Fruit fly (Drosophila melanogaster) whole organism, embryonic: ENCODE measurements around the gene Pop4.
A peak's percentile ranks its signal among the peaks of the same experiment; 100 is the strongest.

Experiments used
- Adf1 ChIP-seq: fragments of 200-800 bp; sonication (Bioruptor generic); IDR thresholded peaks from 2 replicates; pipeline ENCODE4 v1.3.6; 2022; ENCODE audit warnings: missing biosample characterization, missing genetic modification characterization
- Awh ChIP-seq: fragments of 200-800 bp; sonication (Bioruptor generic); IDR thresholded peaks from 2 replicates; pipeline ENCODE4, ENCODE4 v1.3.6; 2022; ENCODE audit warnings: missing biosample characterization, missing genetic modification characterization
- CG10543 ChIP-seq: fragments of 200-800 bp; sonication (Bioruptor generic); optimal IDR thresholded peaks from 3 replicates; lab custom pipeline; 2017; ENCODE audit warnings: missing biosample characterization, mild to moderate bottlenecking, missing genetic modification characterization, moderate library complexity
- CG11695 ChIP-seq: fragments of 200-800 bp; sonication (Bioruptor generic); IDR thresholded peaks from 3 replicates; pipeline ENCODE4 v1.3.6; 2022; ENCODE audit warnings: missing biosample characterization, missing genetic modification characterization
- CG12659 ChIP-seq: fragments of 200-800 bp; sonication (Bioruptor generic); optimal IDR thresholded peaks from 3 replicates; lab custom pipeline; 2017; ENCODE audit warnings: mild to moderate bottlenecking, missing biosample characterization, missing genetic modification reagents, missing genetic modification characterization
- CG13624 ChIP-seq: fragments of 200-800 bp; sonication (Bioruptor generic); optimal IDR thresholded peaks from 2 replicates; lab custom pipeline; 2016; ENCODE audit warnings: missing biosample characterization, missing genetic modification characterization
- CG15479 ChIP-seq: fragments of 200-800 bp; sonication (Bioruptor generic); optimal IDR thresholded peaks from 3 replicates; lab custom pipeline; 2019; ENCODE audit warnings: missing biosample characterization, mild to moderate bottlenecking, missing genetic modification characterization, moderate library complexity
- CG17186 ChIP-seq: fragments of 200-800 bp; sonication (Bioruptor generic); optimal IDR thresholded peaks from 3 replicates; lab custom pipeline; 2017; ENCODE audit warnings: missing biosample characterization, missing genetic modification reagents, missing genetic modification characterization
- CG2116 ChIP-seq: fragments of 200-800 bp; sonication (Bioruptor generic); optimal IDR thresholded peaks from 3 replicates; lab custom pipeline; 2018; ENCODE audit warnings: missing biosample characterization, mild to moderate bottlenecking, missing genetic modification characterization
- CG2202 ChIP-seq: fragments of 200-800 bp; sonication (Bioruptor generic); optimal IDR thresholded peaks from 2 replicates; lab custom pipeline; 2018; ENCODE audit warnings: missing biosample characterization, mild to moderate bottlenecking, missing genetic modification characterization
- CG3163 ChIP-seq: fragments of 200-800 bp; sonication (Bioruptor generic); optimal IDR thresholded peaks from 3 replicates; lab custom pipeline; 2016; ENCODE audit warnings: missing biosample characterization, missing genetic modification characterization
- CG3281 ChIP-seq: fragments of 200-800 bp; sonication (Bioruptor generic); optimal IDR thresholded peaks from 3 replicates; lab custom pipeline; 2017; ENCODE audit warnings: missing biosample characterization, mild to moderate bottlenecking, missing genetic modification characterization
- CG42726 ChIP-seq: fragments of 200-800 bp; sonication (Bioruptor generic); IDR thresholded peaks from 2 replicates; pipeline ENCODE4 v1.3.6; 2022; ENCODE audit warnings: missing biosample characterization, missing genetic modification characterization; ENCODE audit not compliant: partially characterized antibody
- CG4360 ChIP-seq: fragments of 200-800 bp; sonication (Bioruptor generic); IDR thresholded peaks from 2 replicates; pipeline ENCODE4 v1.3.6; 2022; ENCODE audit warnings: missing biosample characterization, missing genetic modification characterization
- CG6813 ChIP-seq: fragments of 200-800 bp; sonication (Bioruptor generic); optimal IDR thresholded peaks from 2 replicates; lab custom pipeline; 2017; ENCODE audit warnings: missing biosample characterization, missing genetic modification characterization, mild to moderate bottlenecking, moderate library complexity, missing genetic modification reagents
- CG7745 ChIP-seq: fragments of 200-800 bp; sonication (Bioruptor generic); optimal IDR thresholded peaks from 2 replicates; lab custom pipeline; 2018; ENCODE audit warnings: missing biosample characterization, mild to moderate bottlenecking, missing genetic modification characterization, moderate library complexity
- CG8089 ChIP-seq: fragments of 200-800 bp; sonication (Bioruptor generic); optimal IDR thresholded peaks from 3 replicates; lab custom pipeline; 2016; ENCODE audit warnings: missing biosample characterization, missing genetic modification characterization
- CG8388 ChIP-seq: fragments of 200-800 bp; sonication (Bioruptor generic); optimal IDR thresholded peaks from 2 replicates; lab custom pipeline; 2019; ENCODE audit warnings: missing biosample characterization, mild to moderate bottlenecking, missing genetic modification characterization, moderate library complexity
- CTCF ChIP-seq: fragments of 200-800 bp; sonication (Bioruptor generic); optimal IDR thresholded peaks from 2 replicates; lab custom pipeline; 2017; ENCODE audit warnings: missing biosample characterization, mild to moderate bottlenecking, missing genetic modification characterization, moderate library complexity
- Dip2 ChIP-seq: fragments of 200-800 bp; sonication (Bioruptor generic); IDR thresholded peaks from 2 replicates; pipeline ENCODE4 v1.3.6; 2022; ENCODE audit warnings: missing biosample characterization, missing genetic modification characterization
- Dll ChIP-seq: fragments of 200-800 bp; sonication (Bioruptor generic); IDR thresholded peaks from 4 replicates; pipeline ENCODE4 v1.3.6; 2022; ENCODE audit warnings: missing biosample characterization, missing genetic modification characterization; ENCODE audit not compliant: partially characterized antibody
- E2f2 ChIP-seq: fragments of 200-800 bp; sonication (Bioruptor generic); IDR thresholded peaks from 2 replicates; pipeline ENCODE4 v1.3.6; 2022; ENCODE audit warnings: missing biosample characterization, missing genetic modification characterization
- Ets65A ChIP-seq: fragments of 200-800 bp; sonication (Bioruptor generic); peaks from one replicate; lab custom pipeline; 2016; ENCODE audit warnings: missing biosample characterization, missing genetic modification characterization
- Ets97D ChIP-seq: fragments of 200-800 bp; sonication (Bioruptor generic); optimal IDR thresholded peaks from 3 replicates; lab custom pipeline; 2016; ENCODE audit warnings: missing biosample characterization, missing genetic modification characterization
- Hand ChIP-seq: fragments of 200-800 bp; sonication (Bioruptor generic); optimal IDR thresholded peaks from 2 replicates; lab custom pipeline; 2017; ENCODE audit warnings: mild to moderate bottlenecking, missing biosample characterization, missing genetic modification reagents, missing genetic modification characterization
- Hmr ChIP-seq: fragments of 200-800 bp; sonication (Bioruptor generic); optimal IDR thresholded peaks from 3 replicates; lab custom pipeline; 2017; ENCODE audit warnings: mild to moderate bottlenecking, missing biosample characterization, missing genetic modification reagents, missing genetic modification characterization
- Lhr ChIP-seq: fragments of 200-800 bp; sonication (Bioruptor generic); optimal IDR thresholded peaks from 3 replicates; lab custom pipeline; 2017; ENCODE audit warnings: mild to moderate bottlenecking, missing biosample characterization, missing genetic modification reagents, missing genetic modification characterization
- Med ChIP-seq: fragments of 200-800 bp; sonication (Bioruptor generic); peaks from one replicate; lab custom pipeline; 2016; ENCODE audit warnings: missing biosample characterization, missing genetic modification characterization, mild to moderate bottlenecking, inconsistent platforms, moderate library complexity
- NC2β ChIP-seq: fragments of 200-800 bp; sonication (Bioruptor generic); optimal IDR thresholded peaks from 2 replicates; lab custom pipeline; 2016; ENCODE audit warnings: missing biosample characterization, missing genetic modification characterization
- NK7.1 ChIP-seq: fragments of 200-800 bp; sonication (Bioruptor generic); optimal IDR thresholded peaks from 3 replicates; lab custom pipeline; 2016; ENCODE audit warnings: missing biosample characterization, missing genetic modification characterization
- Nf-YC ChIP-seq: fragments of 200-800 bp; optimal IDR thresholded peaks from 3 replicates; lab custom pipeline; 2019; ENCODE audit warnings: missing biosample characterization, mild to moderate bottlenecking, missing genetic modification characterization, moderate library complexity
- Oli ChIP-seq: fragments of 200-800 bp; sonication (Bioruptor generic); optimal IDR thresholded peaks from 2 replicates; lab custom pipeline; 2018; ENCODE audit warnings: missing biosample characterization, mild to moderate bottlenecking, missing genetic modification characterization, moderate library complexity
- Scr ChIP-seq: fragments of 200-800 bp; sonication (Bioruptor generic); IDR thresholded peaks from 2 replicates; pipeline ENCODE4 v1.3.6; 2022; ENCODE audit warnings: missing biosample characterization, missing genetic modification characterization; ENCODE audit not compliant: partially characterized antibody
- Spps ChIP-seq: fragments of 200-800 bp; sonication (Bioruptor generic); optimal IDR thresholded peaks from 2 replicates; lab custom pipeline; 2018; ENCODE audit warnings: missing biosample characterization, mild to moderate bottlenecking, missing genetic modification characterization
- Xrp1 ChIP-seq: fragments of 200-800 bp; sonication (Bioruptor generic); IDR thresholded peaks from 2 replicates; pipeline ENCODE4 v1.3.6; 2022; ENCODE audit warnings: missing biosample characterization, missing genetic modification characterization
- YL-1 ChIP-seq: fragments of 200-800 bp; sonication (Bioruptor generic); optimal IDR thresholded peaks from 3 replicates; lab custom pipeline; 2017; ENCODE audit warnings: missing biosample characterization, mild to moderate bottlenecking, missing genetic modification characterization
- ash1 ChIP-seq: fragments of 200-800 bp; sonication (Bioruptor generic); optimal IDR thresholded peaks from 2 replicates; lab custom pipeline; 2018; ENCODE audit warnings: missing biosample characterization, mild to moderate bottlenecking, missing genetic modification characterization
- cg ChIP-seq: fragments of 200-800 bp; sonication (Bioruptor generic); optimal IDR thresholded peaks from 3 replicates; lab custom pipeline; 2019; ENCODE audit warnings: missing biosample characterization, mild to moderate bottlenecking, missing genetic modification characterization, moderate library complexity
- esg ChIP-seq: fragments of 200-800 bp; sonication (Bioruptor generic); conservative IDR thresholded peaks from 2 replicates; pipeline ENCODE4 v1.3.6; 2022; ENCODE audit warnings: missing biosample characterization, missing genetic modification characterization
- fu2 ChIP-seq: fragments of 200-800 bp; sonication (Bioruptor generic); optimal IDR thresholded peaks from 2 replicates; lab custom pipeline; 2016; ENCODE audit warnings: missing biosample characterization, missing genetic modification characterization
- gfzf ChIP-seq: fragments of 200-800 bp; sonication (Bioruptor generic); optimal IDR thresholded peaks from 2 replicates; lab custom pipeline; 2016; ENCODE audit warnings: missing biosample characterization, mild to moderate bottlenecking, missing genetic modification characterization, moderate library complexity
- gt ChIP-seq: fragments of 200-800 bp; sonication (Bioruptor generic); IDR thresholded peaks from 2 replicates; pipeline ENCODE4 v1.3.6; 2022; ENCODE audit warnings: missing biosample characterization, missing genetic modification characterization
- lab ChIP-seq: fragments of 200-800 bp; sonication (Bioruptor generic); optimal IDR thresholded peaks from 3 replicates; lab custom pipeline; 2017; ENCODE audit warnings: missing biosample characterization, missing genetic modification characterization, mild to moderate bottlenecking, moderate library complexity, missing genetic modification reagents
- lola ChIP-seq, 3 experiments: fragments of >200 bp in 2 of 3; fragments of 200-800 bp in 1 of 3; sonication (Bioruptor generic) in 1 of 3; optimal IDR thresholded peaks; 2 replicates each; lab custom pipeline; 2017 to 2019; ENCODE audit warnings: missing biosample characterization in 3 of 3, missing genetic modification characterization in 3 of 3, mild to moderate bottlenecking in 1 of 3, moderate library complexity in 1 of 3
- mam ChIP-seq: fragments of 200-800 bp; sonication (Bioruptor generic); optimal IDR thresholded peaks from 3 replicates; lab custom pipeline; 2016; ENCODE audit warnings: missing biosample characterization, missing genetic modification characterization
- sd ChIP-seq: fragments of 200-800 bp; sonication (Bioruptor generic); optimal IDR thresholded peaks from 3 replicates; lab custom pipeline; 2018; ENCODE audit warnings: missing biosample characterization, mild to moderate bottlenecking, missing genetic modification characterization, moderate library complexity
- sim ChIP-seq: fragments of 200-800 bp; sonication (Bioruptor generic); IDR thresholded peaks from 2 replicates; pipeline ENCODE4 v1.3.6; 2022; ENCODE audit warnings: missing biosample characterization, missing genetic modification characterization
- sqz ChIP-seq: fragments of 200-800 bp; sonication (Bioruptor generic); optimal IDR thresholded peaks from 3 replicates; lab custom pipeline; 2018; ENCODE audit warnings: missing biosample characterization, mild to moderate bottlenecking, missing genetic modification characterization
- sug ChIP-seq: fragments of 200-800 bp; optimal IDR thresholded peaks from 2 replicates; lab custom pipeline; 2019; ENCODE audit warnings: missing biosample characterization, mild to moderate bottlenecking, missing genetic modification characterization, moderate library complexity
- trem ChIP-seq: fragments of 200-800 bp; optimal IDR thresholded peaks from 3 replicates; lab custom pipeline; 2019; ENCODE audit warnings: missing biosample characterization, mild to moderate bottlenecking, missing genetic modification characterization, moderate library complexity

The Pop4 gene

DNA sequence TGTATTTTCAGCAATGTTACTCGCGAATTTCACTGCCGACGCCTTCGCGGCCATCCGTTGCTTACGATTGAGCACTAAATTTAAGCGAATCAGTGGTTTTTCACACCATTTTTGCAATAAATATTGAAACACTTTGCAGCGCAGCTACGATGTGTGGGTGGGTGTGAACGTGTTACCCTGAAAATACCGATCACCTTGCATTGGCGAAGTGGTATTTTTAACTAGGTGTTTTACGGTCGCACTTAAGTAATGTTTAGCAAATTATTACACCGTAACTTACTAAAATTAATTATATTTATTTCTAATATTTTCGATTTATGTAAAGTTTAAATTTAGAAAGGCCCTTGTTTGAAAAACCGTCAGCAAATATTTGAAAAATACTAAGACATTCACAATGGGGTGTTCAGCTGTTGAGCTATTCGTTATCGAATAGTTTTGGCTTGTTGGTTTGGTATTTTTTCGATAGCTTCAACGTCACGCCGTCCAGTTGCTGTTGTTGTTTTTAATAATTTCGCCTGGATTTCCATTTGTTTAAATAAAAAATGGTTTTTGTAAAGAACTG, 42.4 kb downstream of the Pop4 start, which contains the start of the genes syd and Srp9 (continued):
- TF ChIP-seq CG11695 (GFP tag; lab: Robert Waterston, UW) (no peak), E2f2 (GFP tag; lab: Robert Waterston, UW) (peak; percentile 23; the same call in 1 of the 2 replicates), CG15479 (GFP tag; lab: Kevin White, UChicago) (no peak), CG2202 (tag; lab: Kevin White, UChicago) (no peak), Med (peak; percentile 64), CTCF (no peak), CG2116 (peak; percentile 57), cg (GFP tag; lab: Kevin White, UChicago) (peak; percentile 57), Ets97D (GFP tag; lab: Kevin White, UChicago) (peak; percentile 38), CG3281 (no peak), CG6813 (GFP tag; lab: Kevin White, UChicago) (no peak), lola (GFP tag; optimal IDR thresholded peaks at IDR 0.05; lab: Kevin White, UChicago) (no peak), Ets65A (GFP tag; lab: Kevin White, UChicago) (no peak), Hand (GFP tag; lab: Kevin White, UChicago) (no peak), sd (tag; lab: Kevin White, UChicago) (peak; percentile 58), CG17186 (GFP tag; lab: Kevin White, UChicago) (peak; percentile 19), CG42726 (GFP tag; lab: Robert Waterston, UW) (no peak), CG4360 (peak; percentile 59), mam (GFP tag; lab: Kevin White, UChicago) (no peak), YL-1 (GFP tag; lab: Kevin White, UChicago) (peak; percentile 69), Dip2 (GFP tag; lab: Robert Waterston, UW) (no peak), gt (GFP tag; lab: Robert Waterston, UW) (no peak), CG10543 (GFP tag; lab: Kevin White, UChicago) (no peak), esg (GFP tag; lab: Robert Waterston, UW) (no peak), NC2β (GFP tag; lab: Kevin White, UChicago) (no peak), Lhr (GFP tag; lab: Kevin White, UChicago) (peak; percentile 6), CG3163 (GFP tag; lab: Kevin White, UChicago) (no peak), CG8388 (GFP tag; lab: Kevin White, UChicago) (no peak), ash1 (GFP tag; lab: Kevin White, UChicago) (no peak), sqz (GFP tag; lab: Kevin White, UChicago) (no peak), CG13624 (GFP tag; lab: Kevin White, UChicago) (no peak), Oli (no peak), CG7745 (tag; lab: Kevin White, UChicago) (peak; percentile 11), Nf-YC (tag; lab: Kevin White, UChicago) (peak; percentile 38), Awh (GFP tag; lab: Robert Waterston, UW) (no peak), sim (no peak), fu2 (GFP tag; lab: Kevin White, UChicago) (no peak), Xrp1 (no peak), Spps (no peak), CG12659 (GFP tag; lab: Kevin White, UChicago) (peak; percentile 68), Adf1 (GFP tag; lab: Robert Waterston, UW) (0 out of 2 replicates have a peak, but pooled peaks have one; percentile 13), gfzf (peak; percentile 75), CG8089 (GFP tag; lab: Kevin White, UChicago) (no peak), Hmr (GFP tag; lab: Kevin White, UChicago) (peak; percentile 31), Dll (GFP tag; lab: Robert Waterston, UW) (peak; percentile 56; the same call in 1 of the 4 replicates), NK7.1 (GFP tag; lab: Kevin White, UChicago) (no peak), Scr (peak; percentile 24; the same call in 1 of the 2 replicates), sug (tag; lab: Kevin White, UChicago) (peak; percentile 20), trem (peak; percentile 74), lab (GFP tag; lab: Kevin White, UChicago) (no peak)
